Fruit fly (Drosophila melanogaster) whole organism, adult: ENCODE data around the gene fd19B.
"Not testable (repeated sequence)": the region's sequence is repeated elsewhere in the genome, so short reads cannot be mapped to it uniquely, and the experiment has no call there.

ENCODE experiments used
- CG11617 ChIP-seq: fragments of 200-800 bp; sonication (Bioruptor generic); optimal IDR thresholded peaks from 2 replicates; lab custom pipeline; 2017; ENCODE audit warnings: mild to moderate bottlenecking, missing biosample characterization, missing genetic modification reagents, missing genetic modification characterization
- CG12768 ChIP-seq: fragments of 200-800 bp; sonication (Bioruptor generic); optimal IDR thresholded peaks from 2 replicates; lab custom pipeline; 2017; ENCODE audit warnings: missing biosample characterization, missing genetic modification characterization, mild to moderate bottlenecking, moderate library complexity, missing genetic modification reagents
- CG14711 ChIP-seq: fragments of 200-800 bp; sonication (Bioruptor generic); optimal IDR thresholded peaks from 2 replicates; lab custom pipeline; 2018; ENCODE audit warnings: missing biosample characterization, mild to moderate bottlenecking, missing genetic modification characterization, moderate library complexity
- CG1620 ChIP-seq: fragments of 200-800 bp; sonication (Bioruptor generic); optimal IDR thresholded peaks from 2 replicates; lab custom pipeline; 2016; ENCODE audit warnings: missing biosample characterization, missing genetic modification characterization
- CG33017 ChIP-seq: fragments of 200-800 bp; sonication (Bioruptor generic); optimal IDR thresholded peaks from 2 replicates; lab custom pipeline; 2018; ENCODE audit warnings: missing biosample characterization, mild to moderate bottlenecking, missing genetic modification characterization, moderate library complexity
- CG5204 ChIP-seq: fragments of 200-800 bp; sonication (Bioruptor generic); optimal IDR thresholded peaks from 2 replicates; lab custom pipeline; 2016; ENCODE audit warnings: missing biosample characterization, missing genetic modification characterization
- CG7045 ChIP-seq: fragments of 200-800 bp; sonication (Bioruptor generic); optimal IDR thresholded peaks from 2 replicates; lab custom pipeline; 2017; ENCODE audit warnings: missing biosample characterization, mild to moderate bottlenecking, missing genetic modification characterization
- CG7101 ChIP-seq: fragments of 200-800 bp; sonication (Bioruptor generic); optimal IDR thresholded peaks from 2 replicates; lab custom pipeline; 2018; ENCODE audit warnings: missing biosample characterization, mild to moderate bottlenecking, missing genetic modification characterization, moderate library complexity
- Clk ChIP-seq: fragments of 200-800 bp; sonication (Bioruptor generic); optimal IDR thresholded peaks from 2 replicates; lab custom pipeline; 2017; ENCODE audit warnings: missing biosample characterization, missing genetic modification characterization
- Crg-1 ChIP-seq: fragments of 200-800 bp; sonication (Bioruptor generic); optimal IDR thresholded peaks from 2 replicates; lab custom pipeline; 2016; ENCODE audit warnings: missing biosample characterization, missing genetic modification characterization
- Hr96 ChIP-seq: fragments of 200-800 bp; sonication (Bioruptor generic); optimal IDR thresholded peaks from 2 replicates; lab custom pipeline; 2016; ENCODE audit warnings: missing biosample characterization, missing genetic modification characterization
- Mnt ChIP-seq: fragments of 200-800 bp; sonication (Bioruptor generic); optimal IDR thresholded peaks from 2 replicates; lab custom pipeline; 2016; ENCODE audit warnings: missing biosample characterization, mild to moderate bottlenecking, missing genetic modification characterization
- bab1 ChIP-seq: fragments of 200-800 bp; sonication (Bioruptor generic); optimal IDR thresholded peaks from 3 replicates; lab custom pipeline; 2019; ENCODE audit warnings: missing biosample characterization, mild to moderate bottlenecking, missing genetic modification characterization, moderate library complexity
- cic ChIP-seq: fragments of 200-800 bp; sonication (Bioruptor generic); optimal IDR thresholded peaks from 2 replicates; lab custom pipeline; 2017; ENCODE audit warnings: missing biosample characterization, mild to moderate bottlenecking, missing genetic modification characterization, moderate library complexity
- cnc ChIP-seq, 2 experiments: fragments of >200 bp; optimal IDR thresholded peaks; 2 replicates each; lab custom pipeline; 2017
- kay ChIP-seq: fragments of 200-800 bp; sonication (Bioruptor generic); peaks from one replicate; lab custom pipeline; 2016; ENCODE audit warnings: missing biosample characterization, missing genetic modification characterization, borderline replicate concordance
- ovo ChIP-seq: fragments of 200-800 bp; sonication (Bioruptor generic); optimal IDR thresholded peaks from 2 replicates; lab custom pipeline; 2016; ENCODE audit warnings: missing biosample characterization, missing genetic modification characterization
- pad ChIP-seq: fragments of 200-800 bp; sonication (Bioruptor generic); optimal IDR thresholded peaks from 3 replicates; lab custom pipeline; 2017; ENCODE audit warnings: missing biosample characterization, missing genetic modification characterization, mild to moderate bottlenecking, moderate library complexity, missing genetic modification reagents
- tj ChIP-seq: fragments of 200-800 bp; sonication (Bioruptor generic); optimal IDR thresholded peaks from 3 replicates; lab custom pipeline; 2017; ENCODE audit warnings: missing biosample characterization, mild to moderate bottlenecking, missing genetic modification characterization, moderate library complexity
- toe ChIP-seq: fragments of 200-800 bp; sonication (Bioruptor generic); optimal IDR thresholded peaks from 2 replicates; lab custom pipeline; 2016; ENCODE audit warnings: missing biosample characterization, missing genetic modification characterization

Gene fd19B

DNA sequence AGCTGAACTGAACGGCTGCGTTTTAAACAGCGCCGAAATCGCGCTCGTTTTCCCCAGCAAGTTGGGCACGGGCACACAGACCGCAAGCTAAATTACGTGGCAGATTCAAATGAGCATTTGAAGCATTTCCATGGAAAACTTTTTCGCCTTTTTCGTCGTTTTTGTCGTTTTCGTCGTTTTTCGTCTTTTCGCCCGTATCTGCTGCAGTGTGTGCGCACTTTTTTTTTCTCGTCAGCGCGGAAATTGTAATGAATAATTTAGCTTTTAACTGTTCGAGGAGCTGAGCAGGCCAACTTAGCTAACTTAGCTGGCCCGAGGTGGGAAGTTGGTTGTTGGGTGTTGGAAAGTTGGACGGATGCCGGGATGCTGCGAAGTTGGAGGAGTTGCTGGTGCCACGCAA, 37.3 kb upstream of the fd19B start:
- TF ChIP-seq CG5204 (GFP tag; lab: Kevin White, UChicago) (no peak), Clk (no peak)

DNA sequence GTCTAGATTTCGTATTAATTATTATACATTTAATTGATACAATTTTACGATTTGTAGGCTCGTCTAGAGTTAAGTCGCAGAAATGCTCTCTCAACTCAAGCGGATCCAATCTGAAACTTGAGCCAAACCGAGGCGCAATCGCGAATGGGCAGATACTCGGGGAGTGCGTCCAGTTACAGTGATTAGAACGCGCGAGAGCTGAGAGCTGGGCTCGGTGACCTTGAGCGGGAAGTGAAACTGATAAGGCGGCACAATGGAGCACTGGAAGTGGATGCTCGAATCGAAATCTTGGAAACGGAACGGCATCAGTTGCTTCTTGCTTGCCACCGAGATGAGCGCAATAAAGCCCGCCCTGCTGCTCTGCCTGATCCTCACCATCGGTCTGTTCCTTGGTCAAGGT, 29.9 kb upstream of the fd19B start, which contains the start of gene CG34331:
CG34331 (plus strand) TSS at position 301 of the 400 bp plus-strand sequence.
- TF ChIP-seq cnc (optimal IDR thresholded peaks at IDR 0.05; lab: Kevin White, UChicago), result no peak
- TF ChIP-seq CG1620 (GFP tag; lab: Kevin White, UChicago), result no peak
- no peak for TF ChIP-seq CG14711 (tag; lab: Kevin White, UChicago)
- no peak for TF ChIP-seq toe
- no peak for TF ChIP-seq Hr96 (GFP tag; lab: Kevin White, UChicago)
- no peak for TF ChIP-seq Mnt
- no peak for TF ChIP-seq Clk

DNA sequence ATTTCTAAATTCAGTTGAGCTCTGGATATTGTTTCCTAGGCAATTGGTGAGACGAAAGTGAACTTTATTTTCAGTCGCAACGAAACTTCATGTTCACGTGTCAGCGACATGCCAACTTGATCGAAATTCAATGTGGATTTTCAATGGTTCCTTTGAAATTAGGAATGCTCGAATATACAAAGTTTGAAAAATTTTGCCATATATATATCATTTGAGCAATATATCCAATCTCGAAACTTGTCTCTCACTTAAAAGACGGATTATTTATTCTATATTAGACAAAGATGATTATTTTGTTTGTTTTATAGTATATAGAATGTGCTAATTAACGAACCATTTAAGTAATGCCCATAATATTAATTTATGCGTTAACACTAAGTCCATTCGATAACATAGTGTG, 18.3 kb upstream of the fd19B start, which contains the start of gene karr:
karr (minus strand) TSS at position 101 of the 400 bp plus-strand sequence.
- TF ChIP-seq cic (GFP tag; lab: Kevin White, UChicago) (no peak), kay (GFP tag; lab: Kevin White, UChicago) (no peak), CG5204 (GFP tag; lab: Kevin White, UChicago) (no peak), ovo (GFP tag; lab: Kevin White, UChicago) (no peak), bab1 (no peak), cnc (optimal IDR thresholded peaks at IDR 0.05; lab: Kevin White, UChicago) (no peak), Mnt (no peak), CG7101 (tag; lab: Kevin White, UChicago) (no peak), CG7045 (GFP tag; lab: Kevin White, UChicago) (no peak), tj (GFP tag; lab: Kevin White, UChicago) (no peak), Clk (no peak), Crg-1 (GFP tag; lab: Kevin White, UChicago) (no peak), CG11617 (GFP tag; lab: Kevin White, UChicago) (no peak), Hr96 (GFP tag; lab: Kevin White, UChicago) (no peak), CG12768 (GFP tag; lab: Kevin White, UChicago) (no peak), CG33017 (no peak), CG1620 (GFP tag; lab: Kevin White, UChicago) (no peak), CG14711 (tag; lab: Kevin White, UChicago) (no peak)

DNA sequence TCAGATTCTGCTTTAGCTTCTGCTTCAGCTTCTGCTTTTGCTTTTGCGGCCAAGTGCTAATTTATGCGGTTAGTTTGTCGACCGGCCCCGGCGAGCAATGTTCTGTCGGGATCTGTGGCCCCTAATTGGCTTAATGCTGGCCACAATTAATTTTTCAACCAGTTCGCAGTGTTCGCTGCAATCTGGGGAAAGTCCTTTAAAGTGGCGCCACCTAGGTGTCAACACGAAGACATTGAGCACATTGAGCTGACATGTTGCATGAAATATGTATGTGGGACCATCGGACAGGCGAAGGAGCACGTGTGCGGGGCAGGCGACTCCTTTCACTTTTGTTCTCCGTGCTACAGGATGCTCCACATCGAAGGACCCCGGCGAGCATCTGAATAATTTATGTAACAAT, 12.8 kb upstream of the fd19B start:
- TF ChIP-seq CG7101 (tag; lab: Kevin White, UChicago) (no peak), CG14711 (tag; lab: Kevin White, UChicago) (no peak), CG12768 (GFP tag; lab: Kevin White, UChicago) (no peak), ovo (GFP tag; lab: Kevin White, UChicago) (no peak), Hr96 (GFP tag; lab: Kevin White, UChicago) (no peak), CG7045 (GFP tag; lab: Kevin White, UChicago) (no peak), CG1620 (GFP tag; lab: Kevin White, UChicago) (no peak)

DNA sequence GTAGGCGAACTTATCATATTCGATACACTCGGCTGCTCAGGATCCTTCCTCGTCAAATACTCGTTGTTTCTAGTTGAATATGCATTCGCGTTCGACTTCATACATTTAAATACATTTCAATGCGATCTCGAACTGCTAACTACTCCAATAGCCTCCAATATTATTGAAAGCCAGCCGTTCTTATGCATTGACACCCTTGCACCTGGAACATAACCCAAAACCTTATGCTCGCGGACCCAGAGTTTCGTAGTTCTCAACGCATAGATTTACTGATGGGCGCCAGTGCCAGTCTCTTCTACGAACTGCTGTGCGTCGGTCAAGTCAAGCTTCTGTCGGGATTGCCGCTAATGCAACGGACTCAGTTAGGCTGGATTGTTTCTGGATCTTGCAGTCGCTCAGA, 4.2 kb upstream of the fd19B start, which contains the start of gene CG42581:
CG42581 (minus strand) TSS at position 101 of the 400 bp plus-strand sequence.
- TF ChIP-seq cic (GFP tag; lab: Kevin White, UChicago); CG7045 (GFP tag; lab: Kevin White, UChicago); toe: not testable (repeated sequence)

DNA sequence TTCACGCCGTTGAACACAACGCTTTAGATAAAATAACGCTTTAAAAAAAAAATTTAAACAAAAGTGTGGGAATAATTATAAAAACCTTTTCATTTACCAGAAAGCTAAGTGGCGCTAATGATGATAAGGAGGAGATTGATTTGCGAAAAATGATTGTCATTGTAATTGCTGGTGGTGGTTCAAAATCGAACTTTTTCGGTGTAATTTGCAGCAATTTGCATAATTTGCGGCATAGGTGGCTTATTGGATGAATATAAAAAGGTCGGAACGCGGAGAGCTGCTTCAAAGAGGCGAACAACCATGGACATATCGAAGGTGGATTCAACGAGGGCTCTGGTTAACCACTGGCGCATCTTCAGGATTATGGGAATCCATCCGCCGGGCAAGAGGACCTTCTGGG, 1.9 kb upstream of the fd19B start, which contains the start of gene Or19b:
Or19b (plus strand) TSS at position 301 of the 400 bp plus-strand sequence.
- not testable (repeated sequence) for TF ChIP-seq CG7101 (tag; lab: Kevin White, UChicago); ovo (GFP tag; lab: Kevin White, UChicago); CG5204 (GFP tag; lab: Kevin White, UChicago)

DNA sequence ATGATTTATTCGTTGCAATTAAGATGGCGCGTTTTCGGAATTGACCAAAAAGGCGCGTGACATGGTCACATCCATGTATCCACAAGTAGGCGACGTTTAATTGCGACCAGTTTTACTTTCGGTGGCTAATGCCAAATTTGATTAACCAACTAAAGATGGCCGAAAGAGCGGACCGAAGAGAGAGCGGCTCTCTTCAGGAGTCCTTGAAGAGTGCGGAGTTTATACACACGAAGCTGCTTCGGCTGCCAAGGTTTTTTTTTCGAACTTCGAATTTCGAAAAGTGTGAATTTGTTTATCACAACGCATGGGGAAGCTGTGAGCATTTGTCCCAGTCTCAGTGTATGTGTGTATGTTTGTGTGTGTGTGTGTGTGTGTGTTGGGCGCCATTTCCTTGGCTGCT, 8.4 kb downstream of the fd19B start:
- TF ChIP-seq CG5204 (GFP tag; lab: Kevin White, UChicago) (no peak), cic (GFP tag; lab: Kevin White, UChicago) (no peak), ovo (GFP tag; lab: Kevin White, UChicago) (no peak), pad (GFP tag; lab: Kevin White, UChicago) (no peak), kay (GFP tag; lab: Kevin White, UChicago) (no peak), CG14711 (tag; lab: Kevin White, UChicago) (no peak), CG7101 (tag; lab: Kevin White, UChicago) (no peak)

DNA sequence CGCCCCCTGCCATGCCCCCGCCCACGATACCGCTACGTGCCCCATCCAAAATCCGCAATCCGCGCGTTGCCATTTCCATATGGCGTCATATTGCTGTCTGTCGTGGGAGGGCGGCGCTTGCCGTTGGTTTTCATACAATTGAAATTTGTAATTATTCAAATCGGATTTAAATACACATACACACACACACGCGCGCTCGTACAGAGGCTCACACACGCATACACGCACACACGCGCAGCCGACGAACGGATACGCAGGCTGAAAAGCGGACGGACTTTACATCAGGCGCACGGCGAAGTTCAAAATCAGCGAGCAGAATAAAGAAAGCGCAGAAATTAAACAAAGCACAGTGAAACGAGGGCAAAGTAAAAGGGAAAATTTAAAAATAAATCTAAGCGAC, 25.2 kb downstream of the fd19B start:
- TF ChIP-seq CG1620 (GFP tag; lab: Kevin White, UChicago) (no peak), CG7101 (tag; lab: Kevin White, UChicago) (no peak), cnc (optimal IDR thresholded peaks at IDR 0.05; lab: Kevin White, UChicago) (no peak)
